Worm (Caenorhabditis elegans) whole organism, young adult: ENCODE measurements around the gene C18D11.7.

Experiments used
- C17E4.6 ChIP-seq: fragments of 200-800 bp; sonication (Bioruptor generic); IDR thresholded peaks from 2 replicates; pipeline ENCODE4 v1.3.6; 2022; ENCODE audit warnings: missing genetic modification reagents, missing genetic modification characterization, missing compliant biosample characterization
- F10E7.11 ChIP-seq: sonication (generic microtip); optimal IDR thresholded peaks from 2 replicates; lab custom pipeline; 2017; ENCODE audit warnings: mild to moderate bottlenecking, missing genetic modification characterization, moderate library complexity, missing compliant biosample characterization
- F23B12.7 ChIP-seq: sonication (generic microtip); optimal IDR thresholded peaks from 2 replicates; lab custom pipeline; 2017; ENCODE audit warnings: missing genetic modification characterization, mild to moderate bottlenecking, missing compliant biosample characterization, antibody characterized with exemption, moderate library complexity; ENCODE audit not compliant: insufficient read depth
- F37B4.10 ChIP-seq: fragments of 200-800 bp; sonication (Bioruptor generic); IDR thresholded peaks from 2 replicates; pipeline ENCODE4 v1.3.6; 2022; ENCODE audit warnings: missing genetic modification characterization, missing compliant biosample characterization
- F39B2.1 ChIP-seq: fragments of 200-800 bp; sonication (Bioruptor generic); IDR thresholded peaks from 2 replicates; pipeline ENCODE4 v1.3.6; 2022; ENCODE audit warnings: missing genetic modification reagents, missing genetic modification characterization, missing compliant biosample characterization
- F57A8.1 ChIP-seq: fragments of 200-800 bp; sonication (Bioruptor generic); optimal IDR thresholded peaks from 2 replicates; lab custom pipeline; 2018; ENCODE audit warnings: mild to moderate bottlenecking, missing genetic modification characterization, moderate library complexity, missing compliant biosample characterization
- F57C9.4 ChIP-seq: sonication (generic microtip); optimal IDR thresholded peaks from 2 replicates; lab custom pipeline; 2017; ENCODE audit warnings: mild to moderate bottlenecking, missing genetic modification characterization, missing compliant biosample characterization
- Y56A3A.18 ChIP-seq: fragments of 200-800 bp; sonication (Bioruptor generic); IDR thresholded peaks from 2 replicates; pipeline ENCODE4 v1.3.6; 2022; ENCODE audit warnings: missing genetic modification reagents, missing genetic modification characterization, missing compliant biosample characterization
- ZK185.1 ChIP-seq: sonication (generic microtip); optimal IDR thresholded peaks from 2 replicates; lab custom pipeline; 2016; ENCODE audit warnings: mild to moderate bottlenecking, missing genetic modification characterization, missing compliant biosample characterization; ENCODE audit not compliant: poor library complexity, severe bottlenecking
- ama-1 ChIP-seq, 3 experiments: fragments of 150-350 bp in 1 of 3; sonication (generic microtip) in 2 of 3; optimal IDR thresholded peaks; 2 replicates each; lab custom pipeline; 2014 to 2018; ENCODE audit warnings: missing biosample characterization in 2 of 3, missing genetic modification characterization in 2 of 3, missing genetic modification reagents in 2 of 3
- aptf-3 ChIP-seq: fragments of 200-800 bp; sonication (Bioruptor generic); IDR thresholded peaks from 2 replicates; pipeline ENCODE4 v1.3.6; 2022; ENCODE audit warnings: missing genetic modification characterization, missing compliant biosample characterization
- attf-3 ChIP-seq: fragments of 200-800 bp; sonication (Bioruptor generic); conservative IDR thresholded peaks from 2 replicates; pipeline ENCODE4 v1.3.6; 2022; ENCODE audit warnings: missing genetic modification reagents, missing genetic modification characterization, missing compliant biosample characterization
- attf-5 ChIP-seq: fragments of 200-800 bp; sonication (Bioruptor generic); optimal IDR thresholded peaks from 2 replicates; lab custom pipeline; 2018; ENCODE audit warnings: mild to moderate bottlenecking, missing genetic modification characterization, missing compliant biosample characterization
- bed-1 ChIP-seq: fragments of 200-800 bp; sonication (Bioruptor generic); IDR thresholded peaks from 2 replicates; pipeline ENCODE4 v1.3.6; 2022; ENCODE audit warnings: missing genetic modification reagents, missing genetic modification characterization, missing compliant biosample characterization
- ccch-3 ChIP-seq: fragments of 200-800 bp; sonication (Bioruptor generic); optimal IDR thresholded peaks from 2 replicates; lab custom pipeline; 2018; ENCODE audit warnings: mild to moderate bottlenecking, missing genetic modification characterization, missing compliant biosample characterization
- cebp-1 ChIP-seq, 2 experiments: fragments of 200-800 bp in 1 of 2; sonication (Bioruptor generic) in 1 of 2; sonication (generic microtip) in 1 of 2; IDR thresholded peaks in 1 of 2; optimal IDR thresholded peaks in 1 of 2; 2 replicates each; pipeline versions ENCODE4 v1.3.6 to Lab custom; 2017 to 2022; ENCODE audit warnings: missing compliant biosample characterization in 2 of 2, missing genetic modification characterization in 2 of 2, mild to moderate bottlenecking in 1 of 2, missing genetic modification reagents in 1 of 2, moderate library complexity in 1 of 2
- ceh-27 ChIP-seq: fragments of 200-800 bp; sonication (Bioruptor generic); optimal IDR thresholded peaks from 2 replicates; lab custom pipeline; 2018; ENCODE audit warnings: mild to moderate bottlenecking, missing genetic modification characterization, moderate library complexity, missing compliant biosample characterization
- ceh-40 ChIP-seq: fragments of 200-800 bp; sonication (Bioruptor generic); IDR thresholded peaks from 2 replicates; pipeline ENCODE4 v1.3.6; 2022; ENCODE audit warnings: missing genetic modification characterization, missing compliant biosample characterization
- ceh-58 ChIP-seq: fragments of 200-800 bp; sonication (Bioruptor generic); IDR thresholded peaks from 2 replicates; pipeline ENCODE4 v1.3.6; 2022; ENCODE audit warnings: missing genetic modification characterization, missing compliant biosample characterization
- ceh-79 ChIP-seq: sonication (generic microtip); optimal IDR thresholded peaks from 2 replicates; lab custom pipeline; 2017; ENCODE audit warnings: mild to moderate bottlenecking, missing genetic modification characterization, missing compliant biosample characterization
- die-1 ChIP-seq: sonication (generic microtip); optimal IDR thresholded peaks from 2 replicates; lab custom pipeline; 2016; ENCODE audit warnings: missing genotype, mild to moderate bottlenecking, missing genetic modification characterization, missing compliant biosample characterization
- dox-1 ChIP-seq: fragments of 200-800 bp; sonication (Bioruptor generic); IDR thresholded peaks from 2 replicates; pipeline ENCODE4 v1.3.6; 2022; ENCODE audit warnings: missing genetic modification reagents, missing genetic modification characterization, missing compliant biosample characterization
- ekl-4 ChIP-seq: fragments of 200-800 bp; sonication (Bioruptor generic); IDR thresholded peaks from 2 replicates; pipeline ENCODE4 v1.3.6; 2022; ENCODE audit warnings: missing genetic modification reagents, missing genetic modification characterization, missing compliant biosample characterization
- hmg-1.2 ChIP-seq: fragments of 200-800 bp; sonication (Bioruptor generic); IDR thresholded peaks from 2 replicates; pipeline ENCODE4 v1.3.6; 2022; ENCODE audit warnings: missing genetic modification reagents, missing genetic modification characterization, missing compliant biosample characterization
- hrde-1 ChIP-seq: sonication (generic microtip); optimal IDR thresholded peaks from 2 replicates; lab custom pipeline; 2016; ENCODE audit warnings: missing genetic modification characterization, mild to moderate bottlenecking, missing compliant biosample characterization, moderate library complexity, missing genotype, missing genetic modification reagents, borderline replicate concordance
- let-526 ChIP-seq: fragments of 200-800 bp; sonication (Bioruptor generic); IDR thresholded peaks from 2 replicates; pipeline ENCODE4 v1.3.6; 2022; ENCODE audit warnings: missing genetic modification reagents, missing genetic modification characterization, missing compliant biosample characterization
- lin-35 ChIP-seq, 3 experiments: fragments of 150-350 bp in 2 of 3; sonication (generic microtip) in 1 of 3; optimal IDR thresholded peaks; 2 replicates each; lab custom pipeline; 2014 to 2018; ENCODE audit warnings: missing biosample characterization in 3 of 3, missing genetic modification characterization in 3 of 3, missing genetic modification reagents in 3 of 3
- lin-40 ChIP-seq: sonication (generic microtip); optimal IDR thresholded peaks from 2 replicates; lab custom pipeline; 2016; ENCODE audit warnings: missing genetic modification characterization, mild to moderate bottlenecking, missing compliant biosample characterization, missing genotype, missing genetic modification reagents
- madf-10 ChIP-seq: sonication (generic microtip); optimal IDR thresholded peaks from 2 replicates; lab custom pipeline; 2016; ENCODE audit warnings: mild to moderate bottlenecking, missing genetic modification characterization, missing compliant biosample characterization
- madf-8 ChIP-seq: fragments of 200-800 bp; sonication (Bioruptor generic); conservative IDR thresholded peaks from 2 replicates; pipeline ENCODE4 v1.3.6; 2022; ENCODE audit warnings: missing genetic modification reagents, missing genetic modification characterization, missing compliant biosample characterization
- mel-28 ChIP-seq: sonication (generic microtip); optimal IDR thresholded peaks from 2 replicates; lab custom pipeline; 2016; ENCODE audit warnings: borderline replicate concordance, mild to moderate bottlenecking, missing genetic modification characterization, missing compliant biosample characterization
- mes-4 ChIP-seq: sonication (generic microtip); optimal IDR thresholded peaks from 2 replicates; lab custom pipeline; 2016; ENCODE audit warnings: missing genotype, missing genetic modification characterization, missing compliant biosample characterization
- nfyb-1 ChIP-seq: fragments of 200-800 bp; sonication (Bioruptor generic); IDR thresholded peaks from 2 replicates; pipeline ENCODE4 v1.3.6; 2022; ENCODE audit warnings: missing genetic modification reagents, missing genetic modification characterization, missing compliant biosample characterization
- nhr-179 ChIP-seq: sonication (generic microtip); optimal IDR thresholded peaks from 2 replicates; lab custom pipeline; 2016; ENCODE audit warnings: mild to moderate bottlenecking, missing genetic modification characterization, missing compliant biosample characterization
- nhr-80 ChIP-seq: sonication (generic microtip); optimal IDR thresholded peaks from 2 replicates; lab custom pipeline; 2016; ENCODE audit warnings: missing genetic modification characterization, missing compliant biosample characterization
- pbrm-1 ChIP-seq: fragments of 200-800 bp; sonication (Bioruptor generic); IDR thresholded peaks from 2 replicates; pipeline ENCODE4 v1.3.6; 2022; ENCODE audit warnings: missing genetic modification reagents, missing genetic modification characterization, missing compliant biosample characterization
- pha-4 ChIP-seq: fragments of 150-350 bp; sonication (generic microtip); optimal IDR thresholded peaks from 2 replicates; lab custom pipeline; 2014; ENCODE audit warnings: missing biosample characterization, missing genetic modification reagents, missing genetic modification characterization
- rcor-1 ChIP-seq: fragments of 200-800 bp; sonication (Bioruptor generic); IDR thresholded peaks from 2 replicates; pipeline ENCODE4 v1.3.6; 2022; ENCODE audit warnings: missing genetic modification reagents, missing genetic modification characterization, missing compliant biosample characterization
- rec-8 ChIP-seq, 2 experiments: sonication (generic microtip); optimal IDR thresholded peaks; 2 replicates each; lab custom pipeline; 2016; ENCODE audit warnings: mild to moderate bottlenecking in 2 of 2, missing genetic modification characterization in 2 of 2, missing genetic modification reagents in 2 of 2, missing genotype in 2 of 2, missing biosample characterization in 1 of 2, missing compliant biosample characterization in 1 of 2, moderate library complexity in 1 of 2
- repo-1 ChIP-seq: sonication (generic microtip); optimal IDR thresholded peaks from 2 replicates; lab custom pipeline; 2017; ENCODE audit warnings: mild to moderate bottlenecking, missing genetic modification characterization, missing compliant biosample characterization
- snpc-1.1 ChIP-seq: sonication (generic microtip); optimal IDR thresholded peaks from 2 replicates; lab custom pipeline; 2017; ENCODE audit warnings: missing genetic modification characterization, mild to moderate bottlenecking, missing compliant biosample characterization, antibody characterized with exemption, moderate library complexity, missing genotype, missing genetic modification reagents; ENCODE audit not compliant: insufficient read depth
- snpc-3.4 ChIP-seq: sonication (generic microtip); optimal IDR thresholded peaks from 2 replicates; lab custom pipeline; 2017; ENCODE audit warnings: missing genetic modification characterization, mild to moderate bottlenecking, missing compliant biosample characterization, antibody characterized with exemption, moderate library complexity, missing genotype, missing genetic modification reagents
- snpc-4 ChIP-seq, 5 experiments: fragments of 150-350 bp in 1 of 5; sonication (generic microtip) in 4 of 5; optimal IDR thresholded peaks; 2 replicates each; lab custom pipeline; 2014 to 2018; ENCODE audit warnings: missing genetic modification characterization in 5 of 5, missing biosample characterization in 3 of 5, antibody characterized with exemption in 2 of 5, mild to moderate bottlenecking in 2 of 5, missing compliant biosample characterization in 2 of 5, missing genotype in 2 of 5, moderate library complexity in 2 of 5, missing genetic modification reagents in 1 of 5
- xnd-1 ChIP-seq: sonication (generic microtip); optimal IDR thresholded peaks from 2 replicates; lab custom pipeline; 2016; ENCODE audit warnings: missing genotype, missing genetic modification reagents, missing genetic modification characterization, missing compliant biosample characterization

Gene C18D11.7

DNA sequence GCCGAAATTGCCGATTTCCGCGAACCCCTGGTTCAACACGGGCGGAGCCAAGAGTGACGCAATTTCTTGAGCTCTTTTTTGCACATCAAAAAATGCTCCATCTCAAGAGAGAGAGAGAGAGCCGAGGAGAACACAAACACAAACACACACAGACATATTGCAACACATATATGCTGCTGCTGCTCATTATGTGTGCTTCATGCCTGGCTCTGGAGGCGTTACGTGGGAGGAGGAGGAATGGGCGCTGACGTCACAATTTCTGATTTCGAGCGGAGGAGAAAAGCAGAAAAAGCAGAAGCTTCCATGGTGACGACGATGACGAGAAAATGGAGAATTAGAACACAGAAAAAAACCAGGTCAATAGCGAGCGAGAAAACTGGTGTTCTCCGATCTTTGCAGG lies 29.5 kb upstream of the C18D11.7 start (continued):
- TF ChIP-seq Y56A3A.18 (GFP tag; lab: Robert Waterston, UW) (no peak), mel-28 (tag; lab: Kevin White, UChicago) (no peak), F57C9.4 (tag; lab: Kevin White, UChicago) (no peak), madf-10 (tag; lab: Kevin White, UChicago) (peak; percentile 6), F39B2.1 (no peak), mes-4 (no peak), aptf-3 (GFP tag; lab: Robert Waterston, UW) (no peak), dox-1 (GFP tag; lab: Robert Waterston, UW) (0 out of 2 replicates have a peak, but pooled peaks have one; percentile 12), ekl-4 (GFP tag; lab: Robert Waterston, UW) (no peak), die-1 (tag; lab: Kevin White, UChicago) (peak; percentile 42)

DNA sequence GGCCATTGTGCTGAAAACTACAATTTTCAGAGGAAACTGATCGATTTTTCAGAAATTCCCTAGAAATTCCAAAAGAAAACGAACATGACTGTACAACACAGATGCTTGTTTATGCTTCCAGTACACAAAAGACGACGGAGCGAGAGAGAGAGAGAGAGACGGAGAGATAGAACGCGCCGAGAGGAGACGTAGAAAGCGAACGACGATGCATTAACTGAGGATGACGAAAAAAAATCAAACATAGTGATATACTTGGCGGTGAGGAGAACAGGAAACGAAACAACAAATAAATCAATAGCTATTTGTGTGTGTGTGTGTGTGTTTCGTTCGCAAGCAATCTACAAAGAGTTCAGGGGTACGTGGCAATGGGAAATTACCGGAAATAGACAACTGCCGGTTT lies 28.2 kb upstream of the C18D11.7 start:
- TF ChIP-seq snpc-3.4 (tag; lab: Kevin White, UChicago) (no peak), lin-35 (GFP tag; optimal IDR thresholded peaks at IDR 0.05; lab: Kevin White, UChicago) (no peak), snpc-4 (GFP tag; optimal IDR thresholded peaks at IDR 0.05; lab: Kevin White, UChicago) (no peak), snpc-4 (tag; optimal IDR thresholded peaks at IDR 0.05; lab: Kevin White, UChicago) (no peak), bed-1 (GFP tag; lab: Robert Waterston, UW) (no peak), F57A8.1 (no peak), attf-3 (GFP tag; lab: Robert Waterston, UW) (no peak), ceh-40 (GFP tag; lab: Robert Waterston, UW) (no peak), aptf-3 (GFP tag; lab: Robert Waterston, UW) (no peak), rcor-1 (GFP tag; lab: Robert Waterston, UW) (no peak), ama-1 (optimal IDR thresholded peaks at IDR 0.05; lab: Kevin White, UChicago) (no peak), ama-1 (GFP tag; optimal IDR thresholded peaks at IDR 0.05; lab: Kevin White, UChicago) (no peak), rec-8 (tag; optimal IDR thresholded peaks at IDR 0.05; lab: Kevin White, UChicago) (no peak), xnd-1 (tag; lab: Kevin White, UChicago) (no peak), C17E4.6 (GFP tag; lab: Robert Waterston, UW) (no peak), ccch-3 (GFP tag; lab: Kevin White, UChicago) (no peak), F23B12.7 (tag; lab: Kevin White, UChicago) (no peak), pbrm-1 (GFP tag; lab: Robert Waterston, UW) (no peak), F37B4.10 (GFP tag; lab: Robert Waterston, UW) (no peak), pha-4 (tag; lab: Kevin White, UChicago) (peak; percentile 73), mel-28 (tag; lab: Kevin White, UChicago) (no peak), let-526 (GFP tag; lab: Robert Waterston, UW) (no peak), nfyb-1 (GFP tag; lab: Robert Waterston, UW) (0 out of 2 replicates have a peak, but pooled peaks have one; percentile 17), ZK185.1 (tag; lab: Kevin White, UChicago) (no peak), ceh-27 (GFP tag; lab: Kevin White, UChicago) (no peak), repo-1 (no peak), madf-8 (GFP tag; lab: Robert Waterston, UW) (no peak), F39B2.1 (no peak), ceh-79 (tag; lab: Kevin White, UChicago) (no peak), snpc-1.1 (tag; lab: Kevin White, UChicago) (no peak), lin-40 (peak; percentile 7), nhr-80 (tag; lab: Kevin White, UChicago) (peak; percentile 30), cebp-1 (GFP tag; IDR thresholded peaks at IDR 0.05; lab: Robert Waterston, UW) (no peak), cebp-1 (tag; optimal IDR thresholded peaks at IDR 0.05; lab: Kevin White, UChicago) (peak; percentile 15), hrde-1 (tag; lab: Kevin White, UChicago) (no peak), attf-5 (GFP tag; lab: Kevin White, UChicago) (peak; percentile 55), hmg-1.2 (GFP tag; lab: Robert Waterston, UW) (peak; percentile 76; the same call in 1 of the 2 replicates), ceh-58 (no peak), nhr-179 (tag; lab: Kevin White, UChicago) (no peak), F10E7.11 (tag; lab: Kevin White, UChicago) (no peak)
